Fruit fly (Drosophila melanogaster) whole organism, embryonic: ENCODE measurements around the gene CG31445.
A peak's percentile ranks its signal among the peaks of the same experiment; 100 is the strongest.

Source experiments
- Asciz ChIP-seq: fragments of 200-800 bp; sonication (Bioruptor generic); optimal IDR thresholded peaks from 2 replicates; lab custom pipeline; 2017; ENCODE audit warnings: missing biosample characterization, mild to moderate bottlenecking, missing genetic modification characterization, missing genetic modification reagents
- Atf-2 ChIP-seq: fragments of 200-800 bp; sonication (Bioruptor generic); optimal IDR thresholded peaks from 2 replicates; lab custom pipeline; 2016; ENCODE audit warnings: missing biosample characterization, missing genetic modification characterization
- C15 ChIP-seq: fragments of 200-800 bp; sonication (Bioruptor generic); IDR thresholded peaks from 3 replicates; pipeline ENCODE4 v1.3.6; 2022; ENCODE audit warnings: missing biosample characterization, missing genetic modification characterization
- CG10959 ChIP-seq: fragments of 200-800 bp; sonication (Bioruptor generic); IDR thresholded peaks from 2 replicates; pipeline ENCODE4 v1.3.6; 2022; ENCODE audit warnings: missing biosample characterization, missing genetic modification characterization
- CG11247 ChIP-seq: fragments of 200-800 bp; sonication (Bioruptor generic); IDR thresholded peaks from 2 replicates; pipeline ENCODE4 v1.3.6; 2022; ENCODE audit warnings: missing biosample characterization, missing genetic modification characterization
- CG11398 ChIP-seq: fragments of 200-800 bp; sonication (Bioruptor generic); optimal IDR thresholded peaks from 2 replicates; lab custom pipeline; 2016; ENCODE audit warnings: missing biosample characterization, missing genetic modification characterization
- CG12236 ChIP-seq: fragments of 200-800 bp; sonication (Bioruptor generic); optimal IDR thresholded peaks from 2 replicates; lab custom pipeline; 2016; ENCODE audit warnings: missing biosample characterization, missing genetic modification characterization
- CG15073 ChIP-seq: fragments of 200-800 bp; sonication (Bioruptor generic); optimal IDR thresholded peaks from 2 replicates; lab custom pipeline; 2016; ENCODE audit warnings: missing biosample characterization, missing genetic modification characterization
- CG1529 ChIP-seq: fragments of 200-800 bp; sonication (Bioruptor generic); optimal IDR thresholded peaks from 3 replicates; lab custom pipeline; 2018; ENCODE audit warnings: missing biosample characterization, missing genetic modification characterization
- CG18599 ChIP-seq: fragments of 200-800 bp; sonication (Bioruptor generic); optimal IDR thresholded peaks from 3 replicates; lab custom pipeline; 2017; ENCODE audit warnings: missing biosample characterization, missing genetic modification characterization, mild to moderate bottlenecking, moderate library complexity, missing genetic modification reagents
- CG2116 ChIP-seq: fragments of 200-800 bp; sonication (Bioruptor generic); optimal IDR thresholded peaks from 3 replicates; lab custom pipeline; 2018; ENCODE audit warnings: missing biosample characterization, mild to moderate bottlenecking, missing genetic modification characterization
- CG2199 ChIP-seq: fragments of 200-800 bp; sonication (Bioruptor generic); IDR thresholded peaks from 3 replicates; pipeline ENCODE4 v1.3.6; 2022; ENCODE audit warnings: missing biosample characterization, missing genetic modification characterization
- CG30431 ChIP-seq: fragments of 200-800 bp; sonication (Bioruptor generic); optimal IDR thresholded peaks from 2 replicates; lab custom pipeline; 2017; ENCODE audit warnings: missing biosample characterization, missing genetic modification characterization
- CG31224 ChIP-seq: fragments of 200-800 bp; sonication (Bioruptor generic); IDR thresholded peaks from 2 replicates; pipeline ENCODE4 v1.3.6; 2022; ENCODE audit warnings: missing biosample characterization, missing genetic modification characterization
- CG3281 ChIP-seq: fragments of 200-800 bp; sonication (Bioruptor generic); optimal IDR thresholded peaks from 3 replicates; lab custom pipeline; 2017; ENCODE audit warnings: missing biosample characterization, mild to moderate bottlenecking, missing genetic modification characterization
- CG3847 ChIP-seq: fragments of 200-800 bp; sonication (Bioruptor generic); IDR thresholded peaks from 2 replicates; pipeline ENCODE4 v1.3.6; 2022; ENCODE audit warnings: missing biosample characterization, missing genetic modification characterization
- CG3995 ChIP-seq: fragments of 200-800 bp; sonication (Bioruptor generic); optimal IDR thresholded peaks from 3 replicates; lab custom pipeline; 2016; ENCODE audit warnings: missing biosample characterization, missing genetic modification characterization
- CG42726 ChIP-seq: fragments of 200-800 bp; sonication (Bioruptor generic); IDR thresholded peaks from 2 replicates; pipeline ENCODE4 v1.3.6; 2022; ENCODE audit warnings: missing biosample characterization, missing genetic modification characterization; ENCODE audit not compliant: partially characterized antibody
- CG4328 ChIP-seq: fragments of 200-800 bp; sonication (Bioruptor generic); optimal IDR thresholded peaks from 3 replicates; lab custom pipeline; 2017; ENCODE audit warnings: missing biosample characterization, missing genetic modification reagents, missing genetic modification characterization
- CG4730 ChIP-seq: fragments of 200-800 bp; sonication (Bioruptor generic); IDR thresholded peaks from 2 replicates; pipeline ENCODE4 v1.3.6; 2022; ENCODE audit warnings: missing biosample characterization, missing genetic modification characterization
- CG6254 ChIP-seq: fragments of 200-800 bp; sonication (Bioruptor generic); optimal IDR thresholded peaks from 3 replicates; lab custom pipeline; 2017; ENCODE audit warnings: mild to moderate bottlenecking, missing biosample characterization, missing genetic modification reagents, missing genetic modification characterization
- CG6654 ChIP-seq: fragments of 200-800 bp; sonication (Bioruptor generic); optimal IDR thresholded peaks from 2 replicates; lab custom pipeline; 2017; ENCODE audit warnings: missing biosample characterization, mild to moderate bottlenecking, missing genetic modification characterization
- CG6689 ChIP-seq: fragments of 200-800 bp; sonication (Bioruptor generic); IDR thresholded peaks from 2 replicates; pipeline ENCODE4 v1.3.6; 2022; ENCODE audit warnings: missing biosample characterization, missing genetic modification characterization
- CG7372 ChIP-seq: fragments of 200-800 bp; sonication (Bioruptor generic); IDR thresholded peaks from 2 replicates; pipeline ENCODE4 v1.3.6; 2022; ENCODE audit warnings: missing biosample characterization, missing genetic modification characterization
- CG7556 ChIP-seq: fragments of 200-800 bp; sonication (Bioruptor generic); optimal IDR thresholded peaks from 2 replicates; lab custom pipeline; 2017; ENCODE audit warnings: missing biosample characterization, mild to moderate bottlenecking, missing genetic modification characterization
- CG8765 ChIP-seq: fragments of 200-800 bp; sonication (Bioruptor generic); IDR thresholded peaks from 2 replicates; pipeline ENCODE4 v1.3.6; 2022; ENCODE audit warnings: missing biosample characterization, missing genetic modification characterization
- CG9215 ChIP-seq: fragments of 200-800 bp; sonication (Bioruptor generic); IDR thresholded peaks from 2 replicates; pipeline ENCODE4 v1.3.6; 2022; ENCODE audit warnings: missing biosample characterization, missing genetic modification characterization
- Camta ChIP-seq: fragments of 200-800 bp; sonication (Bioruptor generic); optimal IDR thresholded peaks from 2 replicates; lab custom pipeline; 2016; ENCODE audit warnings: missing biosample characterization, missing genetic modification characterization
- Dfd ChIP-seq, 2 experiments: fragments of >200 bp; optimal IDR thresholded peaks; 2 replicates each; lab custom pipeline; 2017; ENCODE audit warnings: missing biosample characterization in 2 of 2, missing genetic modification characterization in 2 of 2
- Dp ChIP-seq: fragments of 200-800 bp; sonication (Bioruptor generic); optimal IDR thresholded peaks from 2 replicates; lab custom pipeline; 2018; ENCODE audit warnings: missing biosample characterization, mild to moderate bottlenecking, missing genetic modification characterization, moderate library complexity
- Fer1 ChIP-seq: fragments of 200-800 bp; sonication (Bioruptor generic); optimal IDR thresholded peaks from 2 replicates; lab custom pipeline; 2017; ENCODE audit warnings: missing biosample characterization, mild to moderate bottlenecking, missing genetic modification characterization
- H15 ChIP-seq: fragments of 200-800 bp; sonication (Bioruptor generic); IDR thresholded peaks from 3 replicates; pipeline ENCODE4 v1.3.6; 2022; ENCODE audit warnings: missing biosample characterization, missing genetic modification characterization
- HmgD ChIP-seq: fragments of 200-800 bp; sonication (Bioruptor generic); optimal IDR thresholded peaks from 3 replicates; lab custom pipeline; 2016; ENCODE audit warnings: missing biosample characterization, missing genetic modification characterization
- Optix ChIP-seq: fragments of 200-800 bp; sonication (Bioruptor generic); IDR thresholded peaks from 3 replicates; pipeline ENCODE4 v1.3.6; 2022; ENCODE audit warnings: missing biosample characterization, missing genetic modification characterization
- Ravus ChIP-seq: fragments of 200-800 bp; sonication (Bioruptor generic); IDR thresholded peaks from 2 replicates; pipeline ENCODE4 v1.3.6; 2022; ENCODE audit warnings: missing biosample characterization, missing genetic modification characterization
- Spps ChIP-seq: fragments of 200-800 bp; sonication (Bioruptor generic); optimal IDR thresholded peaks from 2 replicates; lab custom pipeline; 2018; ENCODE audit warnings: missing biosample characterization, mild to moderate bottlenecking, missing genetic modification characterization
- Sry-β ChIP-seq: fragments of 200-800 bp; sonication (Bioruptor generic); optimal IDR thresholded peaks from 2 replicates; lab custom pipeline; 2018; ENCODE audit warnings: missing biosample characterization, mild to moderate bottlenecking, missing genetic modification characterization, moderate library complexity
- ase ChIP-seq: fragments of 200-800 bp; sonication (Bioruptor generic); IDR thresholded peaks from 3 replicates; pipeline ENCODE4 v1.3.6; 2022; ENCODE audit warnings: missing biosample characterization, missing genetic modification characterization
- dan ChIP-seq: fragments of 200-800 bp; sonication (Bioruptor generic); IDR thresholded peaks from 2 replicates; pipeline ENCODE4 v1.3.6; 2022; ENCODE audit warnings: missing biosample characterization, missing genetic modification characterization
- dati ChIP-seq: fragments of 200-800 bp; sonication (Bioruptor generic); IDR thresholded peaks from 2 replicates; pipeline ENCODE4 v1.3.6; 2022; ENCODE audit warnings: missing biosample characterization, missing genetic modification characterization
- dmrt99B ChIP-seq: fragments of 200-800 bp; sonication (Bioruptor generic); optimal IDR thresholded peaks from 2 replicates; lab custom pipeline; 2018; ENCODE audit warnings: missing biosample characterization, mild to moderate bottlenecking, missing genetic modification characterization, moderate library complexity
- dpn ChIP-seq, 2 experiments: fragments of 200-800 bp; sonication (Bioruptor generic); optimal IDR thresholded peaks; 3 replicates each; lab custom pipeline; 2016; ENCODE audit warnings: missing biosample characterization in 2 of 2, missing genetic modification characterization in 2 of 2
- dysf ChIP-seq: fragments of 200-800 bp; sonication (Bioruptor generic); IDR thresholded peaks from 3 replicates; pipeline ENCODE4 v1.3.6; 2022; ENCODE audit warnings: missing biosample characterization, missing genetic modification characterization
- fd102C ChIP-seq: fragments of 200-800 bp; sonication (Bioruptor generic); optimal IDR thresholded peaks from 2 replicates; lab custom pipeline; 2018; ENCODE audit warnings: missing biosample characterization, mild to moderate bottlenecking, missing genetic modification characterization, moderate library complexity
- fd96Cb ChIP-seq: fragments of 200-800 bp; sonication (Bioruptor generic); optimal IDR thresholded peaks from 2 replicates; lab custom pipeline; 2018; ENCODE audit warnings: missing biosample characterization, mild to moderate bottlenecking, missing genetic modification characterization, moderate library complexity
- gcm2 ChIP-seq: fragments of 200-800 bp; sonication (Bioruptor generic); optimal IDR thresholded peaks from 2 replicates; lab custom pipeline; 2016; ENCODE audit warnings: missing biosample characterization, missing genetic modification characterization
- kay ChIP-seq: fragments of 200-800 bp; sonication (Bioruptor generic); optimal IDR thresholded peaks from 2 replicates; lab custom pipeline; 2016; ENCODE audit warnings: missing biosample characterization, missing genetic modification characterization
- org-1 ChIP-seq: fragments of 200-800 bp; sonication (Bioruptor generic); optimal IDR thresholded peaks from 2 replicates; lab custom pipeline; 2017; ENCODE audit warnings: missing biosample characterization, missing genetic modification characterization
- phol ChIP-seq: fragments of 200-800 bp; sonication (Bioruptor generic); optimal IDR thresholded peaks from 3 replicates; lab custom pipeline; 2018; ENCODE audit warnings: missing biosample characterization, mild to moderate bottlenecking, missing genetic modification characterization, moderate library complexity
- stc ChIP-seq: fragments of 200-800 bp; sonication (Bioruptor generic); IDR thresholded peaks from 2 replicates; pipeline ENCODE4 v1.3.6; 2022; ENCODE audit warnings: missing biosample characterization, missing genetic modification characterization
- toy ChIP-seq: fragments of 200-800 bp; sonication (Bioruptor generic); IDR thresholded peaks from 2 replicates; pipeline ENCODE4 v1.3.6; 2022; ENCODE audit warnings: missing biosample characterization, missing genetic modification characterization
- vfl ChIP-seq: fragments of 200-800 bp; sonication (Bioruptor generic); optimal IDR thresholded peaks from 2 replicates; lab custom pipeline; 2016; ENCODE audit warnings: missing biosample characterization, missing genetic modification characterization
- wdn ChIP-seq: fragments of 200-800 bp; sonication (Bioruptor generic); IDR thresholded peaks from 2 replicates; pipeline ENCODE4 v1.3.6; 2022; ENCODE audit warnings: missing biosample characterization, missing genetic modification characterization

Gene CG31445

dm6 chr3R:29265075-29265474 lies 20.4 kb upstream of the CG31445 start (continued):
- no peak for TF ChIP-seq wdn (GFP tag; lab: Robert Waterston, UW)
- no peak for TF ChIP-seq Dp (GFP tag; lab: Kevin White, UChicago)
- TF ChIP-seq gcm2 (GFP tag; lab: Kevin White, UChicago): no peak
- TF ChIP-seq ase (GFP tag; lab: Robert Waterston, UW): no peak
- TF ChIP-seq CG30431 (GFP tag; lab: Kevin White, UChicago): peak; percentile 35
- TF ChIP-seq vfl: no peak
- no peak for TF ChIP-seq CG42726 (GFP tag; lab: Robert Waterston, UW)
- no peak for TF ChIP-seq CG7372 (GFP tag; lab: Robert Waterston, UW)
- TF ChIP-seq Dfd (GFP tag; optimal IDR thresholded peaks at IDR 0.05; lab: Kevin White, UChicago): no peak
- TF ChIP-seq stc (GFP tag; lab: Robert Waterston, UW): no peak
- no peak for TF ChIP-seq fd102C (GFP tag; lab: Kevin White, UChicago)
- TF ChIP-seq Camta: no peak
- TF ChIP-seq CG6654 (GFP tag; lab: Kevin White, UChicago): no peak
- no peak for TF ChIP-seq CG4730 (GFP tag; lab: Robert Waterston, UW)
- TF ChIP-seq dmrt99B (tag; lab: Kevin White, UChicago): peak; percentile 41
- TF ChIP-seq C15 (GFP tag; lab: Robert Waterston, UW): no peak
- TF ChIP-seq Optix (GFP tag; lab: Robert Waterston, UW): 0 out of 3 replicates have a peak, but pooled peaks have one; percentile 14
- TF ChIP-seq org-1: no peak
- TF ChIP-seq CG10959 (GFP tag; lab: Robert Waterston, UW): peak; percentile 53
- TF ChIP-seq CG7556 (GFP tag; lab: Kevin White, UChicago): peak; percentile 60
- no peak for TF ChIP-seq CG8765 (GFP tag; lab: Robert Waterston, UW)
- no peak for TF ChIP-seq CG1529 (GFP tag; lab: Kevin White, UChicago)
- no peak for TF ChIP-seq toy (GFP tag; lab: Robert Waterston, UW)
- TF ChIP-seq CG6689 (GFP tag; lab: Robert Waterston, UW): peak; percentile 46
- TF ChIP-seq dan: 0 out of 2 replicates have a peak, but pooled peaks have one; percentile 33
- TF ChIP-seq dysf: no peak
- TF ChIP-seq kay: no peak
- no peak for TF ChIP-seq CG3847 (GFP tag; lab: Robert Waterston, UW)
- TF ChIP-seq H15 (GFP tag; lab: Robert Waterston, UW): no peak
- TF ChIP-seq dpn (GFP tag; optimal IDR thresholded peaks at IDR 0.05; lab: Kevin White, UChicago): peak in 1 of 2 experiments; percentile 12
- TF ChIP-seq Fer1 (GFP tag; lab: Kevin White, UChicago): no peak
- TF ChIP-seq CG3995 (GFP tag; lab: Kevin White, UChicago): no peak
- TF ChIP-seq dati: no peak
- no peak for TF ChIP-seq CG4328 (GFP tag; lab: Kevin White, UChicago)
- TF ChIP-seq CG3281 (GFP tag; lab: Kevin White, UChicago): no peak
- no peak for TF ChIP-seq CG15073 (GFP tag; lab: Kevin White, UChicago)
- TF ChIP-seq Ravus: no peak
- no peak for TF ChIP-seq Atf-2 (GFP tag; lab: Kevin White, UChicago)
- no peak for TF ChIP-seq CG11398
- peak; percentile 51 for TF ChIP-seq Spps (tag; lab: Kevin White, UChicago)
- TF ChIP-seq Asciz: peak; percentile 18
- no peak for TF ChIP-seq CG2116 (GFP tag; lab: Kevin White, UChicago)
- no peak for TF ChIP-seq CG9215 (GFP tag; lab: Robert Waterston, UW)
- TF ChIP-seq CG6254: peak; percentile 35
- no peak for TF ChIP-seq CG2199 (GFP tag; lab: Robert Waterston, UW)
- TF ChIP-seq HmgD (GFP tag; lab: Kevin White, UChicago): no peak
- TF ChIP-seq Sry-β: no peak
- TF ChIP-seq fd96Cb: peak; percentile 33
- no peak for TF ChIP-seq CG11247 (GFP tag; lab: Robert Waterston, UW)
- no peak for TF ChIP-seq CG12236 (GFP tag; lab: Kevin White, UChicago)
- TF ChIP-seq CG18599 (GFP tag; lab: Kevin White, UChicago): peak; percentile 21
- peak; percentile 54 for TF ChIP-seq phol
- no peak for TF ChIP-seq CG31224 (GFP tag; lab: Robert Waterston, UW)
